Fruit fly (Drosophila melanogaster): ENCODE measurements around the gene CG14671.

The CG14671 gene

DNA sequence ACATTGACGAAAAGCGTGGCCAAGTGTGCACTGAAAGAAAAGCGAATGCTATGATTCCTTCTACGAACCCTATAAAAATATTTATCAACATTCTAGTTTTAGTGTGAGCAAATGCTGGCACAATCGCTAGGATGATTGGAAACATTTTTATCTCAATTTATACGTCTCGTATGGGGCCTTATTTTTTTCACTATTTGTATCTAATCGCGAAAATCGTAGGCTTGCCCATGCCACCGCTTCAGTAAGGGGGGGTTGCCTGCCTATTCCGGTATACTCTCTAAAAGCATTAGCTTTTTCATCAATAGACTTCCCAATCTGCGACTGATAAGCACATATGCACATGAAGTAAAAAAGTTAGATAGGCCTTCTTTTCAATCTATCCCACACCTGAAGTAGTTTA lies 1.0 kb upstream of the CG14671 start:
- TF ChIP-seq cnc (optimal IDR thresholded peaks at IDR 0.05) (peak in 1 of 2 experiments; percentile 9), CG1620 (GFP tag; optimal IDR thresholded peaks at IDR 0.05) (no peak), Mnt (GFP tag; optimal IDR thresholded peaks at IDR 0.05) (peak; percentile 68), Hr96 (GFP tag; optimal IDR thresholded peaks at IDR 0.05) (peak; percentile 69), toe (GFP tag; optimal IDR thresholded peaks at IDR 0.05) (no peak), Crg-1 (GFP tag; optimal IDR thresholded peaks at IDR 0.05) (no peak), CG33017 (tag; optimal IDR thresholded peaks at IDR 0.05) (peak; percentile 91), kay (GFP tag; ENCODE audit: borderline replicate concordance) (no peak), pad (GFP tag; optimal IDR thresholded peaks at IDR 0.05) (peak; percentile 56), ovo (GFP tag; optimal IDR thresholded peaks at IDR 0.05) (no peak), CG11617 (GFP tag; optimal IDR thresholded peaks at IDR 0.05) (peak; percentile 80), CG14711 (tag; optimal IDR thresholded peaks at IDR 0.05) (peak; percentile 89), CG7045 (GFP tag; optimal IDR thresholded peaks at IDR 0.05) (peak; percentile 87), CG7101 (tag; optimal IDR thresholded peaks at IDR 0.05) (peak; percentile 89), bab1 (GFP tag; optimal IDR thresholded peaks at IDR 0.05) (peak; percentile 62), CG5204 (GFP tag; optimal IDR thresholded peaks at IDR 0.05) (no peak), cic (GFP tag; optimal IDR thresholded peaks at IDR 0.05) (peak; percentile 88), tj (GFP tag; optimal IDR thresholded peaks at IDR 0.05) (peak; percentile 35), Clk (GFP tag; optimal IDR thresholded peaks at IDR 0.05) (peak; percentile 71), CG12768 (GFP tag; optimal IDR thresholded peaks at IDR 0.05) (peak; percentile 87)

DNA sequence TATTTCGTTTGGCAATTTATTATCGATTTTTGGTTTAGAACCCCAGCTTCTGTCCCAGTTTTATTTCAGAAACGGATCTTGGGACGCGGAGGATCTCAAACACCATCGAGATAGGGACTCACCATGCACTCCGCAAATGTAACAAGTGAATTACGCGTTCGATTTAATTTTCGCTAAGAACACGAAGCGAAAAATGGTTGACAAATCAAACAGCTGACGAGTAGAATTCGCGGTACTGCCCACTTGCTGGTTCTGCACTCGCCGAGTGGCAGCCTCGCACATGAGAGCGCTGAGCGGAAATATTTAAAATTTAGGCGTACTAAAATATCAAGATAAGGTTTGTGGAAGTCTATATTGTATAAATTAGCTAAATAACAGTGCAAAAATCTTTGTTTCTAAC lies 1.2 kb downstream of the CG14671 start, which contains the start of gene Pi4KIIalpha:
TSS of gene Pi4KIIalpha (minus strand) at position 233 of the 400 bp plus-strand sequence.
- TF ChIP-seq Crg-1 (GFP tag; optimal IDR thresholded peaks at IDR 0.05), result no peak
- no peak for TF ChIP-seq cnc (optimal IDR thresholded peaks at IDR 0.05)
- peak; percentile 62 for TF ChIP-seq Mnt (GFP tag; optimal IDR thresholded peaks at IDR 0.05)
- no peak for TF ChIP-seq ovo (GFP tag; optimal IDR thresholded peaks at IDR 0.05)
- peak; percentile 21 for TF ChIP-seq cic (GFP tag; optimal IDR thresholded peaks at IDR 0.05)
- no peak for TF ChIP-seq CG7101 (tag; optimal IDR thresholded peaks at IDR 0.05)
- TF ChIP-seq CG33017 (tag; optimal IDR thresholded peaks at IDR 0.05), result no peak
- no peak for TF ChIP-seq Clk (GFP tag; optimal IDR thresholded peaks at IDR 0.05)
- no peak for TF ChIP-seq CG11617 (GFP tag; optimal IDR thresholded peaks at IDR 0.05)
- peak; percentile 58 for TF ChIP-seq tj (GFP tag; optimal IDR thresholded peaks at IDR 0.05)
- peak; percentile 50 for TF ChIP-seq bab1 (GFP tag; optimal IDR thresholded peaks at IDR 0.05)

DNA sequence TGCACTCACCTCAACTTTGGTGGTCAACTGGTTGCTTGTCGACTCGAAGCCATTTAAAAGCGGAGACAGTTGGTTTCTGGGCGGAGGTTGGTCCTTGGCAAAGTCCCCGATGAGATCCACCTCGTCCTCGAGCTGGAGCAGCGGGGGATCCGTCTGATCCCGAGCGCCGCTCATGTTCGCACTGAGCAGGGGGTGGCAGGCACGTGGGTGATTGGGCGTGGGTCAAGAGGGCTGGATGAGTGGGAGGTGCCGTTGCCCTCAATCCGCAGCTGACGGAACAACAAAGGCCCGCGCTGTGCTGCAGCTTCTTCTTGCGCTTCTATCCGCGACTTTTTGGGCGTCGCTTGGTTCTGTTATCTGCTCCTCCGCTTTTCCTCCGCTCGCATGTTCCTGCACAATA lies 1.7 kb downstream of the CG14671 start:
- TF ChIP-seq CG12768 (GFP tag; optimal IDR thresholded peaks at IDR 0.05), result no peak

DNA sequence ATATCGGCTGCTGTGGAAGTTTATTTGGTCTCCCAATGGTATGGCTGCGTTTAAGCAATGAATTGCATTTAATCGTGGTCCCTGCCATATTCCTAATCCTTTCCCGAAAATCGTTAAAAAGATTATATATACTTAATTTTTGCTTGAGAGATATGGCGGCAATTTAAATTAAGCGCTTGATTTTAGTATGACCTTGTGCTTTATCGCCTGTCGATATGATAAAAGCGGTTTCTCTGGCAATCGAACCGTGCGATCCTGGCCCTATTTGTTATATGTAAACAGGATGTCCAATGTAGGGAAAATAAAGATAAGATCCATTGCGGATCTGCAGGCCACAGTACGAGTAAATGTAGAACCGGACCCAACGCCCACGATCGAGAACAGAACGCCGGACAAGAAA lies 9.8 kb downstream of the CG14671 start, which contains the start of gene Snm1:
TSS of gene Snm1 (plus strand) at position 233 of the 400 bp plus-strand sequence.
- TF ChIP-seq cic (GFP tag; optimal IDR thresholded peaks at IDR 0.05) (no peak), CG14711 (tag; optimal IDR thresholded peaks at IDR 0.05) (no peak), kay (GFP tag; ENCODE audit: borderline replicate concordance) (no peak), cnc (optimal IDR thresholded peaks at IDR 0.05) (no peak), Hr96 (GFP tag; optimal IDR thresholded peaks at IDR 0.05) (no peak), pad (GFP tag; optimal IDR thresholded peaks at IDR 0.05) (no peak), bab1 (GFP tag; optimal IDR thresholded peaks at IDR 0.05) (no peak), ovo (GFP tag; optimal IDR thresholded peaks at IDR 0.05) (no peak), tj (GFP tag; optimal IDR thresholded peaks at IDR 0.05) (no peak), Clk (GFP tag; optimal IDR thresholded peaks at IDR 0.05) (no peak), CG33017 (tag; optimal IDR thresholded peaks at IDR 0.05) (no peak), Crg-1 (GFP tag; optimal IDR thresholded peaks at IDR 0.05) (no peak), CG5204 (GFP tag; optimal IDR thresholded peaks at IDR 0.05) (no peak), CG7101 (tag; optimal IDR thresholded peaks at IDR 0.05) (no peak), CG12768 (GFP tag; optimal IDR thresholded peaks at IDR 0.05) (no peak)

DNA sequence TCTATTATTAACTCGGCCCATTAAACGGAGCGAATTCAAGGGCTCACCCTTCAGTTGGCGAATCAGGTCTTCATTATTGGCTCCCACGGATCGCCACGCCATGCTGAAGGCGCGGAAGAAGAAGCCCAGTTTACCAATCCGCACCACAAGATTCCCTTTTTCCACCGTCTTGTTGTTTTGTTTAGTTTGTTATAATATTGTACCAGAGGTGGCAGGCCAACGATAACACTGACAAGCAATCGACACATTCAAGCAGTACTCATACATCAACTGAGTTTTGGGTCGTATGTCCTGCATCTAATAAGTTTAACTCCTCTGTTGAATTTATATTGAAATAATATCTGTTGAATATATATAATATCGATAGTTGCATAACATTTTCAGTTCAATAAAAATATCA lies 10.5 kb downstream of the CG14671 start, which contains the start of gene Pcmt:
TSS of gene Pcmt (minus strand) at position 235 of the 400 bp plus-strand sequence.
- TF ChIP-seq pad (GFP tag; optimal IDR thresholded peaks at IDR 0.05), result no peak
- no peak for TF ChIP-seq CG14711 (tag; optimal IDR thresholded peaks at IDR 0.05)
- TF ChIP-seq cic (GFP tag; optimal IDR thresholded peaks at IDR 0.05), result no peak
- no peak for TF ChIP-seq CG1620 (GFP tag; optimal IDR thresholded peaks at IDR 0.05)
- TF ChIP-seq Crg-1 (GFP tag; optimal IDR thresholded peaks at IDR 0.05), result no peak
- TF ChIP-seq ovo (GFP tag; optimal IDR thresholded peaks at IDR 0.05), result no peak
- no peak for TF ChIP-seq CG5204 (GFP tag; optimal IDR thresholded peaks at IDR 0.05)
- TF ChIP-seq CG11617 (GFP tag; optimal IDR thresholded peaks at IDR 0.05), result no peak
- no peak for TF ChIP-seq Hr96 (GFP tag; optimal IDR thresholded peaks at IDR 0.05)
- TF ChIP-seq Mnt (GFP tag; optimal IDR thresholded peaks at IDR 0.05), result no peak
- TF ChIP-seq cnc (optimal IDR thresholded peaks at IDR 0.05), result no peak
- no peak for TF ChIP-seq bab1 (GFP tag; optimal IDR thresholded peaks at IDR 0.05)
- no peak for TF ChIP-seq CG7045 (GFP tag; optimal IDR thresholded peaks at IDR 0.05)
- no peak for TF ChIP-seq CG33017 (tag; optimal IDR thresholded peaks at IDR 0.05)
- no peak for TF ChIP-seq kay (GFP tag; ENCODE audit: borderline replicate concordance)
- no peak for TF ChIP-seq Clk (GFP tag; optimal IDR thresholded peaks at IDR 0.05)
- no peak for TF ChIP-seq tj (GFP tag; optimal IDR thresholded peaks at IDR 0.05)
- TF ChIP-seq CG12768 (GFP tag; optimal IDR thresholded peaks at IDR 0.05), result no peak
- TF ChIP-seq CG7101 (tag; optimal IDR thresholded peaks at IDR 0.05), result no peak

DNA sequence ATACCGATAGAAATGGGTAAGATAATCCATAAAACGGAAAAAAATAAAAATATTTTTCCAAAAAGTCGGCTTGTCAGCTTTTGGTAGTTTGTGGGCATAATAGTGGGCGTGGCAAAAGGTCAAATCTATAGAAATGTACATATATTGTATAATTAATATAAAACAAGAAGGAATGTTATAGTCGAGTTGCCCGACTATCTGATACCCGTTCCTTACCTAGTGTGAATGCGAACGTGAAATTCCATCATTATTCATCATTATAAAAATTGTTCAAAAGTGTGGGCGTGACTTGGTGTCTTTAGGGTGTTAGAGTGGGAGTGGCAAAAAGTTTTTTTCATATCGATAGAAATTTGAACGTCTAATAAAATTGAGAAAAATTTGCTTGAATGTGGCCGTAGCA lies 13.0 kb downstream of the CG14671 start:
- TF ChIP-seq Clk (GFP tag; optimal IDR thresholded peaks at IDR 0.05) (no peak), cic (GFP tag; optimal IDR thresholded peaks at IDR 0.05) (no peak), Mnt (GFP tag; optimal IDR thresholded peaks at IDR 0.05) (no peak), CG1620 (GFP tag; optimal IDR thresholded peaks at IDR 0.05) (no peak), pad (GFP tag; optimal IDR thresholded peaks at IDR 0.05) (no peak), CG7045 (GFP tag; optimal IDR thresholded peaks at IDR 0.05) (no peak), CG5204 (GFP tag; optimal IDR thresholded peaks at IDR 0.05) (no peak), bab1 (GFP tag; optimal IDR thresholded peaks at IDR 0.05) (no peak), tj (GFP tag; optimal IDR thresholded peaks at IDR 0.05) (no peak), kay (GFP tag; ENCODE audit: borderline replicate concordance) (no peak), cnc (optimal IDR thresholded peaks at IDR 0.05) (no peak), CG7101 (tag; optimal IDR thresholded peaks at IDR 0.05) (no peak), CG11617 (GFP tag; optimal IDR thresholded peaks at IDR 0.05) (no peak), Crg-1 (GFP tag; optimal IDR thresholded peaks at IDR 0.05) (no peak), Hr96 (GFP tag; optimal IDR thresholded peaks at IDR 0.05) (no peak), CG14711 (tag; optimal IDR thresholded peaks at IDR 0.05) (no peak), CG33017 (tag; optimal IDR thresholded peaks at IDR 0.05) (no peak), toe (GFP tag; optimal IDR thresholded peaks at IDR 0.05) (no peak), CG12768 (GFP tag; optimal IDR thresholded peaks at IDR 0.05) (no peak), ovo (GFP tag; optimal IDR thresholded peaks at IDR 0.05) (no peak)

Data from whole organism, adult.